Fruit fly (Drosophila melanogaster): ENCODE measurements around the gene mrn.

The mrn gene

dm6 chr3L:15533402-15534129 lies 46.8 kb downstream of the mrn start (continued):
- TF ChIP-seq CG31388 (GFP tag; optimal IDR thresholded peaks at IDR 0.05) (peak; percentile 10), CG11696 (GFP tag; IDR thresholded peaks at IDR 0.05) (peak; percentile 28; the same call in 1 of the 2 replicates), CG7556 (GFP tag; optimal IDR thresholded peaks at IDR 0.05) (no peak), CG12744 (GFP tag; optimal IDR thresholded peaks at IDR 0.05) (no peak), Dek (tag; optimal IDR thresholded peaks at IDR 0.05) (no peak), Xbp1 (GFP tag; optimal IDR thresholded peaks at IDR 0.05) (peak; percentile 42), NC2α (GFP tag; optimal IDR thresholded peaks at IDR 0.05) (no peak), Lhr (GFP tag; optimal IDR thresholded peaks at IDR 0.05) (no peak), CG17186 (GFP tag; optimal IDR thresholded peaks at IDR 0.05) (peak; percentile 30), kni (GFP tag; optimal IDR thresholded peaks at IDR 0.05) (no peak), Pdp1 (GFP tag; optimal IDR thresholded peaks at IDR 0.05) (peak; percentile 41 to 79), CG1529 (GFP tag; optimal IDR thresholded peaks at IDR 0.05) (peak; percentile 3), ro (GFP tag; IDR thresholded peaks at IDR 0.05) (no peak), gt (GFP tag; IDR thresholded peaks at IDR 0.05) (no peak), CG8944 (GFP tag; optimal IDR thresholded peaks at IDR 0.05) (peak; percentile 40), CG18619 (GFP tag; optimal IDR thresholded peaks at IDR 0.05) (no peak), CG13123 (GFP tag; optimal IDR thresholded peaks at IDR 0.05) (peak; percentile 14), CG15479 (GFP tag; optimal IDR thresholded peaks at IDR 0.05) (no peak), HmgD (GFP tag; optimal IDR thresholded peaks at IDR 0.05) (no peak), Sin3A (optimal IDR thresholded peaks at IDR 0.05) (no peak), lmd (GFP tag; IDR thresholded peaks at IDR 0.05) (peak; percentile 16; the same call in 1 of the 2 replicates), CG18599 (GFP tag; optimal IDR thresholded peaks at IDR 0.05) (peak; percentile 35), CG9817 (tag; optimal IDR thresholded peaks at IDR 0.05) (peak; percentile 28), CG18476 (GFP tag; optimal IDR thresholded peaks at IDR 0.05) (no peak), Bteb2 (GFP tag; optimal IDR thresholded peaks at IDR 0.05) (no peak), CG9797 (GFP tag; optimal IDR thresholded peaks at IDR 0.05) (no peak), Hand (GFP tag; optimal IDR thresholded peaks at IDR 0.05) (no peak), tll (GFP tag; optimal IDR thresholded peaks at IDR 0.05) (no peak), CG2120 (GFP tag; optimal IDR thresholded peaks at IDR 0.05) (peak; percentile 30), Scr (GFP tag; IDR thresholded peaks at IDR 0.05; ENCODE audit: partially characterized antibody) (no peak), CG15696 (tag; optimal IDR thresholded peaks at IDR 0.05) (peak; percentile 18), CG1024 (GFP tag; IDR thresholded peaks at IDR 0.05) (peak; percentile 49; the same call in 1 of the 2 replicates), Doc2 (GFP tag; IDR thresholded peaks at IDR 0.05) (no peak), cad (GFP tag; optimal IDR thresholded peaks at IDR 0.05) (no peak), sr (GFP tag; IDR thresholded peaks at IDR 0.05) (no peak), tup (GFP tag; optimal IDR thresholded peaks at IDR 0.05) (no peak), Sox102F (GFP tag; optimal IDR thresholded peaks at IDR 0.05) (peak; percentile 58), Dfd (GFP tag; optimal IDR thresholded peaks at IDR 0.05) (no peak)

dm6 chr3L:15532368-15533030 lies 47.8 kb downstream of the mrn start:
- 0 out of 3 replicates have a peak, but pooled peaks have one; percentile 26 for TF ChIP-seq ase (GFP tag; IDR thresholded peaks at IDR 0.05)
- no peak for TF ChIP-seq CG10209 (GFP tag; optimal IDR thresholded peaks at IDR 0.05)
- TF ChIP-seq pnt (GFP tag; optimal IDR thresholded peaks at IDR 0.05) = no peak
- peak; percentile 34 for TF ChIP-seq Blimp-1 (GFP tag; optimal IDR thresholded peaks at IDR 0.05)
- TF ChIP-seq CG2678 (tag; optimal IDR thresholded peaks at IDR 0.05) = peak; percentile 67
- TF ChIP-seq stwl (tag; optimal IDR thresholded peaks at IDR 0.05) = no peak
- no peak for TF ChIP-seq yki (optimal IDR thresholded peaks at IDR 0.05)
- TF ChIP-seq Aef1 (GFP tag; IDR thresholded peaks at IDR 0.05) = 0 out of 3 replicates have a peak, but pooled peaks have one; percentile 29
- TF ChIP-seq Myb (GFP tag; optimal IDR thresholded peaks at IDR 0.05) = peak; percentile 14
- TF ChIP-seq HLH54F (GFP tag; optimal IDR thresholded peaks at IDR 0.05) = no peak
- no peak for TF ChIP-seq Dip3 (GFP tag; optimal IDR thresholded peaks at IDR 0.05)
- no peak for TF ChIP-seq psq (GFP tag; optimal IDR thresholded peaks at IDR 0.05)
- no peak for TF ChIP-seq odd (GFP tag; optimal IDR thresholded peaks at IDR 0.05)

Measured in whole organism, embryonic.